Fruit fly (Drosophila melanogaster) whole organism, prepupa: ENCODE measurements around the gene CG33267.

Experiments used
- CG8119 ChIP-seq: fragments of 200-800 bp; sonication (Bioruptor generic); IDR thresholded peaks from 3 replicates; pipeline ENCODE4 v1.3.6; 2022; ENCODE audit warnings: missing biosample characterization, missing genetic modification characterization
- Hr38 ChIP-seq: sonication (Bioruptor generic); optimal IDR thresholded peaks from 2 replicates; lab custom pipeline; 2016; ENCODE audit warnings: missing biosample characterization, missing genetic modification characterization
- dac ChIP-seq: fragments of 200-800 bp; sonication (Bioruptor generic); optimal IDR thresholded peaks from 2 replicates; lab custom pipeline; 2017; ENCODE audit warnings: missing biosample characterization, mild to moderate bottlenecking, missing genetic modification characterization
- fkh ChIP-seq: fragments of 200-800 bp; sonication (Bioruptor generic); optimal IDR thresholded peaks from 3 replicates; lab custom pipeline; 2017; ENCODE audit warnings: missing biosample characterization, mild to moderate bottlenecking, missing genetic modification characterization, moderate library complexity
- vri ChIP-seq: fragments of 200-800 bp; sonication (Bioruptor generic); optimal IDR thresholded peaks from 3 replicates; lab custom pipeline; 2016; ENCODE audit warnings: missing biosample characterization, mild to moderate bottlenecking, missing genetic modification characterization

DNA sequence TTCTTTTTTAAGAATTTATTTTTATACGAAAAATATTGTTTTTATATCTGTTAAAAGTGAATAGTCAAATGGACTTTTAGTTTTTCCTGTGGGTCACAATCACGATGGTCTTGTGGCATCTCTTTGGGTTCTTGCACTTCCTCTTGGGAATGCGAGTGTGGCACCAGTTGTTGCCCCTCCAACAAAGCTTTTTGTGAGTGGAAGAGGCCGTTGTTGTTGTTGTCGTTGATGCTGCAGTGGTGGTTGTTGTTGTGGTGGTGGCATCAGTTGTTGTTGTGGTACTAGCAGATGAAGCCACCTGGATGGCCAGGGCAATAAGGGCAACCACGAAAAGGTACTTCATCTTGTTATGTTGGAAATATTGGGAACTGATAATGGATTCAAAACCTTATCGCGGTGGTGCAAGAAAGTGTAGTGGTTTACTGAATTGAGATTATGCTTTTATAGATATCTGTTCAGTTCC lies 14.0 kb downstream of the CG33267 start, which contains the start of gene CG33270:
- TF ChIP-seq Hr38 (GFP tag; lab: Kevin White, UChicago) = no peak
- no peak for TF ChIP-seq fkh (GFP tag; lab: Kevin White, UChicago)
- no peak for TF ChIP-seq dac (GFP tag; lab: Kevin White, UChicago)
- TF ChIP-seq CG8119 (GFP tag; lab: Robert Waterston, UW) = no peak
- no peak for TF ChIP-seq vri
